Fruit fly (Drosophila melanogaster) whole organism, embryonic: ENCODE data around the gene Kif3C.

Source experiments
- Awh ChIP-seq: fragments of 200-800 bp; sonication (Bioruptor generic); IDR thresholded peaks from 2 replicates; pipeline ENCODE4, ENCODE4 v1.3.6; 2022; ENCODE audit warnings: missing biosample characterization, missing genetic modification characterization
- CG10321 ChIP-seq: fragments of 200-800 bp; sonication (Bioruptor generic); IDR thresholded peaks from 2 replicates; pipeline ENCODE4 v1.3.6; 2022; ENCODE audit warnings: missing biosample characterization, missing genetic modification characterization
- CG10462 ChIP-seq: fragments of 200-800 bp; sonication (Bioruptor generic); optimal IDR thresholded peaks from 2 replicates; lab custom pipeline; 2016; ENCODE audit warnings: missing biosample characterization, missing genetic modification characterization
- CG10979 ChIP-seq: fragments of 200-800 bp; sonication (Bioruptor generic); optimal IDR thresholded peaks from 2 replicates; lab custom pipeline; 2018; ENCODE audit warnings: missing biosample characterization, mild to moderate bottlenecking, missing genetic modification characterization, moderate library complexity
- CG12299 ChIP-seq: fragments of 200-800 bp; sonication (Bioruptor generic); optimal IDR thresholded peaks from 2 replicates; lab custom pipeline; 2018; ENCODE audit warnings: missing biosample characterization, mild to moderate bottlenecking, missing genetic modification characterization
- CG12942 ChIP-seq: fragments of 200-800 bp; sonication (Bioruptor generic); optimal IDR thresholded peaks from 3 replicates; lab custom pipeline; 2016; ENCODE audit warnings: missing biosample characterization, missing genetic modification characterization
- CG13624 ChIP-seq: fragments of 200-800 bp; sonication (Bioruptor generic); optimal IDR thresholded peaks from 2 replicates; lab custom pipeline; 2016; ENCODE audit warnings: missing biosample characterization, missing genetic modification characterization
- CG15269 ChIP-seq: fragments of 200-800 bp; sonication (Bioruptor generic); optimal IDR thresholded peaks from 2 replicates; lab custom pipeline; 2018; ENCODE audit warnings: missing biosample characterization, mild to moderate bottlenecking, missing genetic modification characterization, moderate library complexity
- CG16779 ChIP-seq: fragments of 200-800 bp; sonication (Bioruptor generic); IDR thresholded peaks from 2 replicates; pipeline ENCODE4 v1.3.6; 2022; ENCODE audit warnings: missing biosample characterization, missing genetic modification characterization
- CG17802 ChIP-seq: fragments of 200-800 bp; sonication (Bioruptor generic); optimal IDR thresholded peaks from 2 replicates; lab custom pipeline; 2018; ENCODE audit warnings: missing biosample characterization, mild to moderate bottlenecking, missing genetic modification characterization, moderate library complexity
- CG17829 ChIP-seq: fragments of 200-800 bp; optimal IDR thresholded peaks from 2 replicates; lab custom pipeline; 2019; ENCODE audit warnings: missing biosample characterization, mild to moderate bottlenecking, missing genetic modification characterization, moderate library complexity
- CG17912 ChIP-seq: fragments of 200-800 bp; sonication (Bioruptor generic); optimal IDR thresholded peaks from 2 replicates; lab custom pipeline; 2018; ENCODE audit warnings: missing biosample characterization, mild to moderate bottlenecking, missing genetic modification characterization
- CG2129 ChIP-seq: fragments of 200-800 bp; sonication (Bioruptor generic); IDR thresholded peaks from 2 replicates; pipeline ENCODE4 v1.3.6; 2022; ENCODE audit warnings: missing biosample characterization, missing genetic modification characterization; ENCODE audit not compliant: partially characterized antibody
- CG2199 ChIP-seq: fragments of 200-800 bp; sonication (Bioruptor generic); IDR thresholded peaks from 3 replicates; pipeline ENCODE4 v1.3.6; 2022; ENCODE audit warnings: missing biosample characterization, missing genetic modification characterization
- CG31441 ChIP-seq: fragments of 200-800 bp; sonication (Bioruptor generic); IDR thresholded peaks from 2 replicates; pipeline ENCODE4 v1.3.6; 2022; ENCODE audit warnings: missing biosample characterization, missing genetic modification characterization
- CG33213 ChIP-seq: fragments of 200-800 bp; sonication (Bioruptor generic); optimal IDR thresholded peaks from 3 replicates; lab custom pipeline; 2016; ENCODE audit warnings: missing biosample characterization, missing genetic modification characterization
- CG7556 ChIP-seq: fragments of 200-800 bp; sonication (Bioruptor generic); optimal IDR thresholded peaks from 2 replicates; lab custom pipeline; 2017; ENCODE audit warnings: missing biosample characterization, mild to moderate bottlenecking, missing genetic modification characterization
- CG8290 ChIP-seq, 3 experiments: fragments of 200-800 bp; sonication (Bioruptor generic); optimal IDR thresholded peaks; 2 replicates each; lab custom pipeline; 2016 to 2019; ENCODE audit warnings: missing biosample characterization in 3 of 3, missing genetic modification characterization in 3 of 3, mild to moderate bottlenecking in 2 of 3, moderate library complexity in 1 of 3
- CG8478 ChIP-seq: fragments of >200 bp; optimal IDR thresholded peaks from 2 replicates; lab custom pipeline; 2018
- CG8924 ChIP-seq: fragments of 200-800 bp; optimal IDR thresholded peaks from 3 replicates; lab custom pipeline; 2019; ENCODE audit warnings: missing biosample characterization, mild to moderate bottlenecking, missing genetic modification characterization, moderate library complexity
- D ChIP-seq, 2 experiments: fragments of 200-800 bp in 1 of 2; fragments of >200 bp in 1 of 2; sonication (Bioruptor generic) in 1 of 2; optimal IDR thresholded peaks; 2 replicates in 1 of 2; 3 replicates in 1 of 2; lab custom pipeline; 2017; ENCODE audit warnings: mild to moderate bottlenecking in 1 of 2, missing biosample characterization in 1 of 2, missing genetic modification characterization in 1 of 2, missing genetic modification reagents in 1 of 2
- Dek ChIP-seq: fragments of 200-800 bp; sonication (Bioruptor generic); optimal IDR thresholded peaks from 3 replicates; lab custom pipeline; 2019; ENCODE audit warnings: missing biosample characterization, mild to moderate bottlenecking, missing genetic modification characterization, moderate library complexity
- Doc2 ChIP-seq: fragments of 200-800 bp; sonication (Bioruptor generic); IDR thresholded peaks from 2 replicates; pipeline ENCODE4 v1.3.6; 2022; ENCODE audit warnings: missing biosample characterization, missing genetic modification characterization
- E2f2 ChIP-seq: fragments of 200-800 bp; sonication (Bioruptor generic); IDR thresholded peaks from 2 replicates; pipeline ENCODE4 v1.3.6; 2022; ENCODE audit warnings: missing biosample characterization, missing genetic modification characterization
- H2.0 ChIP-seq: fragments of 200-800 bp; sonication (Bioruptor generic); IDR thresholded peaks from 2 replicates; pipeline ENCODE4 v1.3.6; 2022; ENCODE audit warnings: missing biosample characterization, missing genetic modification characterization
- Jarid2 ChIP-seq: fragments of 200-800 bp; sonication (Bioruptor generic); optimal IDR thresholded peaks from 3 replicates; lab custom pipeline; 2017; ENCODE audit warnings: mild to moderate bottlenecking, missing biosample characterization, missing genetic modification reagents, missing genetic modification characterization
- Med ChIP-seq: fragments of 200-800 bp; sonication (Bioruptor generic); peaks from one replicate; lab custom pipeline; 2016; ENCODE audit warnings: missing biosample characterization, missing genetic modification characterization, mild to moderate bottlenecking, inconsistent platforms, moderate library complexity
- Nf-YA ChIP-seq: fragments of 200-800 bp; sonication (Bioruptor generic); IDR thresholded peaks from 2 replicates; pipeline ENCODE4 v1.3.6; 2022; ENCODE audit warnings: missing biosample characterization, missing genetic modification characterization
- Nf-YB ChIP-seq: fragments of 200-800 bp; sonication (Bioruptor generic); optimal IDR thresholded peaks from 3 replicates; lab custom pipeline; 2019; ENCODE audit warnings: missing biosample characterization, mild to moderate bottlenecking, missing genetic modification characterization, moderate library complexity
- Nf-YC ChIP-seq: fragments of 200-800 bp; optimal IDR thresholded peaks from 3 replicates; lab custom pipeline; 2019; ENCODE audit warnings: missing biosample characterization, mild to moderate bottlenecking, missing genetic modification characterization, moderate library complexity
- Sox100B ChIP-seq: fragments of 200-800 bp; sonication (Bioruptor generic); optimal IDR thresholded peaks from 3 replicates; lab custom pipeline; 2018; ENCODE audit warnings: missing biosample characterization, mild to moderate bottlenecking, missing genetic modification characterization
- Xrp1 ChIP-seq: fragments of 200-800 bp; sonication (Bioruptor generic); IDR thresholded peaks from 2 replicates; pipeline ENCODE4 v1.3.6; 2022; ENCODE audit warnings: missing biosample characterization, missing genetic modification characterization
- bab2 ChIP-seq: fragments of 200-800 bp; sonication (Bioruptor generic); optimal IDR thresholded peaks from 2 replicates; lab custom pipeline; 2016; ENCODE audit warnings: missing biosample characterization, missing genetic modification characterization
- bowl ChIP-seq: fragments of 200-800 bp; sonication (Bioruptor generic); IDR thresholded peaks from 2 replicates; pipeline ENCODE4 v1.3.6; 2022; ENCODE audit warnings: missing biosample characterization, missing genetic modification characterization
- danr ChIP-seq: fragments of 200-800 bp; sonication (Bioruptor generic); IDR thresholded peaks from 2 replicates; pipeline ENCODE4 v1.3.6; 2022; ENCODE audit warnings: missing biosample characterization, missing genetic modification characterization
- ems ChIP-seq: fragments of 200-800 bp; sonication (Bioruptor generic); optimal IDR thresholded peaks from 3 replicates; lab custom pipeline; 2016; ENCODE audit warnings: missing biosample characterization, missing genetic modification characterization
- fru ChIP-seq: fragments of >200 bp; optimal IDR thresholded peaks from 2 replicates; lab custom pipeline; 2017
- h ChIP-seq: fragments of >200 bp; optimal IDR thresholded peaks from 2 replicates; lab custom pipeline; 2017
- nerfin-1 ChIP-seq: fragments of 200-800 bp; sonication (Bioruptor generic); optimal IDR thresholded peaks from 3 replicates; lab custom pipeline; 2019; ENCODE audit warnings: missing biosample characterization, mild to moderate bottlenecking, missing genetic modification characterization, moderate library complexity
- pnt ChIP-seq: fragments of 200-800 bp; sonication (Bioruptor generic); optimal IDR thresholded peaks from 3 replicates; lab custom pipeline; 2016; ENCODE audit warnings: missing biosample characterization, missing genetic modification characterization
- repo ChIP-seq: fragments of 200-800 bp; sonication (Bioruptor generic); optimal IDR thresholded peaks from 2 replicates; lab custom pipeline; 2016; ENCODE audit warnings: missing biosample characterization, missing genetic modification characterization
- unc-4 ChIP-seq: fragments of 200-800 bp; sonication (Bioruptor generic); IDR thresholded peaks from 2 replicates; pipeline ENCODE4 v1.3.6; 2022; ENCODE audit warnings: missing biosample characterization, missing genetic modification characterization; ENCODE audit not compliant: partially characterized antibody

Gene Kif3C

DNA sequence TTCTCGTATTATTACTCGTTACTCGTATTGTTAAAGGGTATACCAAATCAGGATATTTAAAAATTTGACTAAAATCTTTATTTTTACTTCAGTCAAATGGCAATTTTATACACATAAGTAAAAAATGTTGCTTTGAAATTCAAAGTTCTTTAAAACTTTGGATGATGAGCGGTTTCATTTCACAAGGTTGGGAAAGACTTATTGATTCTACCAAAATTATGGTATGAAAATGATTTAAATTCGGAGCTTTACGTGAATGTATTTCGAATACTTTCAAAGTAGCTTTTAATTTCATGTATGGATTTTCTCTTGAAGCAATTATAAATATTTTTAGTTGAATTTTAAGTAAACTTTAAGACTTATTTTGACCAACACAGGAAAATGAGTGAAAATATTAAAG lies at the start of gene Kif3C:
Kif3C (plus strand) TSS at position 301 of the 400 bp plus-strand sequence.
- TF ChIP-seq CG13624 (GFP tag; lab: Kevin White, UChicago) (no peak), CG12299 (tag; lab: Kevin White, UChicago) (no peak), CG17802 (tag; lab: Kevin White, UChicago) (peak; percentile 34), CG12942 (GFP tag; lab: Kevin White, UChicago) (no peak), D (optimal IDR thresholded peaks at IDR 0.05; lab: Kevin White, UChicago) (no peak), D (GFP tag; optimal IDR thresholded peaks at IDR 0.05; lab: Kevin White, UChicago) (no peak), bowl (GFP tag; lab: Robert Waterston, UW) (no peak), CG8924 (no peak), bab2 (GFP tag; lab: Kevin White, UChicago) (no peak)

DNA sequence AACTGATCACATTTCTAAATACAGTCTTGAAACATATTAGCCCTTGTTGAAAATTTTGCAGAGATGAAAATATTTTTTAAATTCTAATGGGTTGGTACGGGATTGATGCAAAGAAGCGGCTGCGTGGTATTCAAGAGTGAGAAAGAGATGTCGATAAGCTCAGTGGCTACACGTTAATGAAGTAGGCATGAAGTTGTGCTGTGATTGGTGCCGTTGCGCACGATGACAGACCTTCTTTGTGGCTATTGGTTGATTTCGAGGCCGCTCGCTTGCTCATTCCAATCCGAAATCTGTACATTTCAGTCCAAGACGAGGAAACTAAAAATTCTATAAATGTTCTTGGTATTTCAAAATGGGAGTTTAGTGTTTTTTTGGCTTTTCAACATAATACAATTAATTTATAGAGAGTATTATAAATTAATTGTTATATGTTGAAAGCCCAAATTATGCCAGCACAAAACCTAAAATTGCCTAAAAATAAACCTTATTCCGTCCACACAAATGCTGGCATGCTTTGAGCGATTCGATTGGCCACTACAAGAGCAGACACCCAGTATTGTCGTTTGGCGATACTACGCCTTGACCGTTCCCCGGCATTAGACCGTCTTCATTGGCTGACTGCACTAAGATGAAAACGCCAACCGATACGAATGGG lies 49.5 kb upstream of the Kif3C start:
- peak; percentile 98 for TF ChIP-seq Nf-YC (tag; lab: Kevin White, UChicago)
- TF ChIP-seq fru (lab: Kevin White, UChicago), result no peak
- TF ChIP-seq Xrp1 (GFP tag; lab: Robert Waterston, UW), result no peak
- no peak for TF ChIP-seq CG16779 (GFP tag; lab: Robert Waterston, UW)
- TF ChIP-seq CG17829, result no peak
- TF ChIP-seq CG17912, result no peak
- no peak for TF ChIP-seq pnt
- TF ChIP-seq Sox100B (GFP tag; lab: Kevin White, UChicago), result no peak
- no peak for TF ChIP-seq E2f2 (GFP tag; lab: Robert Waterston, UW)
- TF ChIP-seq H2.0 (GFP tag; lab: Robert Waterston, UW), result no peak
- no peak for TF ChIP-seq CG10462 (GFP tag; lab: Kevin White, UChicago)
- peak; percentile 85 for TF ChIP-seq CG10321 (GFP tag; lab: Robert Waterston, UW)
- no peak for TF ChIP-seq h (lab: Kevin White, UChicago)
- no peak for TF ChIP-seq CG8290 (GFP tag; optimal IDR thresholded peaks at IDR 0.05; lab: Kevin White, UChicago)
- no peak for TF ChIP-seq CG8290 (tag; optimal IDR thresholded peaks at IDR 0.05; lab: Kevin White, UChicago)
- no peak for TF ChIP-seq Med (GFP tag; lab: Kevin White, UChicago)
- TF ChIP-seq danr (GFP tag; lab: Robert Waterston, UW), result no peak
- no peak for TF ChIP-seq Awh
- no peak for TF ChIP-seq CG8478
- peak; percentile 76; the same call in 2 of the 3 replicates for TF ChIP-seq CG2199 (GFP tag; lab: Robert Waterston, UW)
- TF ChIP-seq ems (GFP tag; lab: Kevin White, UChicago), result no peak
- no peak for TF ChIP-seq CG33213 (GFP tag; lab: Kevin White, UChicago)
- TF ChIP-seq Nf-YB (GFP tag; lab: Kevin White, UChicago), result peak; percentile 99
- TF ChIP-seq CG7556 (GFP tag; lab: Kevin White, UChicago), result no peak
- TF ChIP-seq unc-4 (GFP tag; lab: Robert Waterston, UW), result no peak
- no peak for TF ChIP-seq CG31441 (GFP tag; lab: Robert Waterston, UW)
- TF ChIP-seq CG2129, result no peak
- TF ChIP-seq nerfin-1 (tag; lab: Kevin White, UChicago), result no peak
- no peak for TF ChIP-seq repo (GFP tag; lab: Kevin White, UChicago)
- TF ChIP-seq Doc2, result no peak
- no peak for TF ChIP-seq CG10979 (tag; lab: Kevin White, UChicago)
- TF ChIP-seq Jarid2 (GFP tag; lab: Kevin White, UChicago), result peak; percentile 24
- peak; percentile 79 for TF ChIP-seq Nf-YA (GFP tag; lab: Robert Waterston, UW)
- no peak for TF ChIP-seq Dek
- TF ChIP-seq CG15269, result no peak
